Worm (Caenorhabditis elegans): ENCODE data around the gene osm-5.

Gene osm-5

DNA sequence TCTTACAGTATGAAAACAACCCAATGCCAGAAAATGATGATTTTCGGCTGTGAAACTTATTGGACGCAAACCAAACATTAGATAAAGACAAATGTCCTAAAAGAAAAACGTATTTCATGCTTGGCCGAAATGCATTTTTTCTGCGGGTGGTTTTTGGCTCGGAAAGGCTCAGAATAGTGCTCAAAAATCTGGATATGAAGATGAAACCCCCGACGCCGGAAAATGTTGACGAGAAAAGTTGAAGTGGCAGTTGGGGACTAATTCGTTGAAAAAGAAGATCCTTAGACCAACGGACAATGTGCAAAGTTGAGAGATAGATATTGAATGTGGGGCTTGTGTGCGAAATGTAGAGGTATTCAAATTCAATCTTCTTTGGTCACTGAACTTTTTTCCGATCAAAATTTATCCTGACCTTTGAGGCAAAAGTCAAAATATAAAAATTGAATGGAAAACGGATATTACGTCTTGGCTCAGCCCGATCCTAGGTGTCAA is 34.5 kb downstream of the osm-5 start, which contains the start of gene flp-18:
Gene flp-18, minus strand, starts transcription at position 51 of the 492 bp plus-strand sequence.
- no peak for TF ChIP-seq flt-1 (GFP tag; IDR thresholded peaks at IDR 0.05)
- TF ChIP-seq med-1 (GFP tag; optimal IDR thresholded peaks at IDR 0.05; ENCODE audit: insufficient read depth), result no peak
- no peak for TF ChIP-seq ztf-29 (GFP tag; IDR thresholded peaks at IDR 0.05)
- TF ChIP-seq tab-1 (GFP tag; IDR thresholded peaks at IDR 0.05), result no peak
- no peak for TF ChIP-seq ztf-23 (GFP tag; IDR thresholded peaks at IDR 0.05)
- TF ChIP-seq klf-2 (GFP tag; conservative IDR thresholded peaks at IDR 0.05), result no peak
- no peak for TF ChIP-seq T22C8.4 (GFP tag; IDR thresholded peaks at IDR 0.05)
- TF ChIP-seq ref-1 (GFP tag; conservative IDR thresholded peaks at IDR 0.05), result no peak
- TF ChIP-seq cog-1 (tag; optimal IDR thresholded peaks at IDR 0.05), result no peak

DNA sequence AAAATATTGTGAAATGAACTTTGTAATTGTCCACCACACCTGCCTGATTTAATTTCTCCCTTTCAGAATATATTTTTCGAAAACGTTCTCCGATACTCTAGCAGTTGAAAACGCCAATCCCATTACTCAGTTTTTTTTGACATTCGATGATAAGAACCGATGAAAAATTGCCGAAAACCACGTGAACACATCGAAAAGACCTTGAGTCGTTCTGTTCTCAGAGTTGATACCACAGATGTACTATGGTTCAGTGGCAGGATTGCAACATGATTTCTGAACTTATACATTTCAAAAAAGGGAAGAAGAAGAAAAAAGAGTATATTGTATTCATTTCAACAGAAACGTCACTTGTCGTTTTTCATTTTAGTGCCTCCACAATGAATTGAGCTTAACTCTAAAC is 35.9 kb downstream of the osm-5 start:
- TF ChIP-seq tab-1 (GFP tag; IDR thresholded peaks at IDR 0.05), result no peak
- no peak for TF ChIP-seq med-1 (GFP tag; optimal IDR thresholded peaks at IDR 0.05; ENCODE audit: insufficient read depth)
- no peak for TF ChIP-seq ref-1 (GFP tag; conservative IDR thresholded peaks at IDR 0.05)
- no peak for TF ChIP-seq ztf-29 (GFP tag; IDR thresholded peaks at IDR 0.05)
- no peak for TF ChIP-seq T22C8.4 (GFP tag; IDR thresholded peaks at IDR 0.05)
- no peak for TF ChIP-seq klf-2 (GFP tag; conservative IDR thresholded peaks at IDR 0.05)
- TF ChIP-seq ztf-23 (GFP tag; IDR thresholded peaks at IDR 0.05), result no peak
- TF ChIP-seq flt-1 (GFP tag; IDR thresholded peaks at IDR 0.05), result no peak
- TF ChIP-seq cog-1 (tag; optimal IDR thresholded peaks at IDR 0.05), result no peak

- no peak for TF ChIP-seq ztf-23 (GFP tag; IDR thresholded peaks at IDR 0.05)
- no peak for TF ChIP-seq flt-1 (GFP tag; IDR thresholded peaks at IDR 0.05)
- no peak for TF ChIP-seq ztf-29 (GFP tag; IDR thresholded peaks at IDR 0.05)
- TF ChIP-seq cog-1 (tag; optimal IDR thresholded peaks at IDR 0.05), result no peak
- no peak for TF ChIP-seq klf-2 (GFP tag; conservative IDR thresholded peaks at IDR 0.05)
- no peak for TF ChIP-seq tab-1 (GFP tag; IDR thresholded peaks at IDR 0.05)
- TF ChIP-seq med-1 (GFP tag; optimal IDR thresholded peaks at IDR 0.05; ENCODE audit: insufficient read depth), result no peak
These were observed 37.4 kb downstream of the osm-5 start for ce11 chrX:3021466-3021865.

- no peak for TF ChIP-seq T22C8.4 (GFP tag; IDR thresholded peaks at IDR 0.05)
- TF ChIP-seq med-1 (GFP tag; optimal IDR thresholded peaks at IDR 0.05; ENCODE audit: insufficient read depth), result no peak
- no peak for TF ChIP-seq ztf-23 (GFP tag; IDR thresholded peaks at IDR 0.05)
- TF ChIP-seq cog-1 (tag; optimal IDR thresholded peaks at IDR 0.05), result no peak
- TF ChIP-seq klf-2 (GFP tag; conservative IDR thresholded peaks at IDR 0.05), result no peak
- TF ChIP-seq ztf-29 (GFP tag; IDR thresholded peaks at IDR 0.05), result no peak
- TF ChIP-seq tab-1 (GFP tag; IDR thresholded peaks at IDR 0.05), result no peak
- TF ChIP-seq flt-1 (GFP tag; IDR thresholded peaks at IDR 0.05), result no peak
- no peak for TF ChIP-seq ref-1 (GFP tag; conservative IDR thresholded peaks at IDR 0.05)
These were observed 38.4 kb downstream of the osm-5 start for ce11 chrX:3022330-3023088.

ce11 chrX:3023552-3024183 is 39.6 kb downstream of the osm-5 start:
- no peak for TF ChIP-seq cog-1 (tag; optimal IDR thresholded peaks at IDR 0.05)
- TF ChIP-seq ref-1 (GFP tag; conservative IDR thresholded peaks at IDR 0.05), result no peak
- TF ChIP-seq flt-1 (GFP tag; IDR thresholded peaks at IDR 0.05), result no peak
- no peak for TF ChIP-seq med-1 (GFP tag; optimal IDR thresholded peaks at IDR 0.05; ENCODE audit: insufficient read depth)
- TF ChIP-seq klf-2 (GFP tag; conservative IDR thresholded peaks at IDR 0.05), result no peak
- TF ChIP-seq ztf-29 (GFP tag; IDR thresholded peaks at IDR 0.05), result no peak
- TF ChIP-seq ztf-23 (GFP tag; IDR thresholded peaks at IDR 0.05), result no peak
- TF ChIP-seq tab-1 (GFP tag; IDR thresholded peaks at IDR 0.05), result no peak
- TF ChIP-seq T22C8.4 (GFP tag; IDR thresholded peaks at IDR 0.05), result no peak

ce11 chrX:3024637-3025113 is 40.6 kb downstream of the osm-5 start, which contains the start of gene aqp-7:
aqp-7 (plus strand) TSS chrX:3025063.
- no peak for TF ChIP-seq ztf-23 (GFP tag; IDR thresholded peaks at IDR 0.05)
- no peak for TF ChIP-seq tab-1 (GFP tag; IDR thresholded peaks at IDR 0.05)
- no peak for TF ChIP-seq med-1 (GFP tag; optimal IDR thresholded peaks at IDR 0.05; ENCODE audit: insufficient read depth)
- no peak for TF ChIP-seq ref-1 (GFP tag; conservative IDR thresholded peaks at IDR 0.05)
- no peak for TF ChIP-seq klf-2 (GFP tag; conservative IDR thresholded peaks at IDR 0.05)
- TF ChIP-seq ztf-29 (GFP tag; IDR thresholded peaks at IDR 0.05), result no peak
- no peak for TF ChIP-seq T22C8.4 (GFP tag; IDR thresholded peaks at IDR 0.05)
- TF ChIP-seq cog-1 (tag; optimal IDR thresholded peaks at IDR 0.05), result no peak
- TF ChIP-seq flt-1 (GFP tag; IDR thresholded peaks at IDR 0.05), result no peak

DNA sequence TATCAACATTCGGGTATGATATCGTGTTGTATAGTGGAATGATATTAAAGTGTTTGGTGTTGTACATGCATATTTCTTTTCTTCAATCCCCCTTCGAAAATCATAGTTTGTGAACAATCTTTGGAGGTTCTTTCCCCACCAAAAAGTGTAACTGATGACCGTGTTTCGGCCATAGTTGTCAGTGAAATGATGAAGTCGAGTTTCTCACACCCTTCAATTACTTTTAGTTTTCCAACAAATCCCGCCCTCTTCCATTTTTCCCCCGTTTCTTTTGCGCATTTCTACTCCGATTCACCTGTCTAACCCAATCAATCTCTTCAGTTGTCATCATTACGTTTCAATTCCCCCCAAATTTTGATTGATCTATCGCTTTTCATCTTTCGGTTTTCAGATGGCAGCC is 41.1 kb downstream of the osm-5 start:
- TF ChIP-seq flt-1 (GFP tag; IDR thresholded peaks at IDR 0.05) (no peak), tab-1 (GFP tag; IDR thresholded peaks at IDR 0.05) (no peak)

ce11 chrX:3029030-3029429 is 45.0 kb downstream of the osm-5 start, which contains the start of gene M02F4.1:
M02F4.1 (minus strand) TSS chrX:3029130.
- no peak for TF ChIP-seq ref-1 (GFP tag; conservative IDR thresholded peaks at IDR 0.05)
- no peak for TF ChIP-seq tab-1 (GFP tag; IDR thresholded peaks at IDR 0.05)
- no peak for TF ChIP-seq klf-2 (GFP tag; conservative IDR thresholded peaks at IDR 0.05)
- no peak for TF ChIP-seq ztf-29 (GFP tag; IDR thresholded peaks at IDR 0.05)
- no peak for TF ChIP-seq ztf-23 (GFP tag; IDR thresholded peaks at IDR 0.05)
- TF ChIP-seq flt-1 (GFP tag; IDR thresholded peaks at IDR 0.05), result no peak
- TF ChIP-seq med-1 (GFP tag; optimal IDR thresholded peaks at IDR 0.05; ENCODE audit: insufficient read depth), result no peak
- no peak for TF ChIP-seq cog-1 (tag; optimal IDR thresholded peaks at IDR 0.05)
- no peak for TF ChIP-seq T22C8.4 (GFP tag; IDR thresholded peaks at IDR 0.05)

ce11 chrX:3031484-3031883 is 47.4 kb downstream of the osm-5 start, which contains the start of gene clec-265:
clec-265 (plus strand) TSS chrX:3031783.
- TF ChIP-seq med-1 (GFP tag; optimal IDR thresholded peaks at IDR 0.05; ENCODE audit: insufficient read depth) (no peak), cog-1 (tag; optimal IDR thresholded peaks at IDR 0.05) (no peak), ztf-23 (GFP tag; IDR thresholded peaks at IDR 0.05) (no peak), flt-1 (GFP tag; IDR thresholded peaks at IDR 0.05) (no peak), klf-2 (GFP tag; conservative IDR thresholded peaks at IDR 0.05) (no peak), ztf-29 (GFP tag; IDR thresholded peaks at IDR 0.05) (no peak), ref-1 (GFP tag; conservative IDR thresholded peaks at IDR 0.05) (no peak), T22C8.4 (GFP tag; IDR thresholded peaks at IDR 0.05) (no peak), tab-1 (GFP tag; IDR thresholded peaks at IDR 0.05) (no peak)
